Fruit fly (Drosophila melanogaster) whole organism, embryonic: ENCODE measurements around the gene Mrtf.

Source experiments
- Antp ChIP-seq: fragments of 200-800 bp; sonication (Bioruptor generic); optimal IDR thresholded peaks from 3 replicates; lab custom pipeline; 2016; ENCODE audit warnings: missing biosample characterization, missing genetic modification characterization
- BEAF-32 ChIP-seq: fragments of 200-800 bp; sonication (Bioruptor generic); optimal IDR thresholded peaks from 3 replicates; lab custom pipeline; 2017; ENCODE audit warnings: missing biosample characterization, missing genetic modification characterization, mild to moderate bottlenecking, moderate library complexity, missing genetic modification reagents
- CG10462 ChIP-seq: fragments of 200-800 bp; sonication (Bioruptor generic); optimal IDR thresholded peaks from 2 replicates; lab custom pipeline; 2016; ENCODE audit warnings: missing biosample characterization, missing genetic modification characterization
- CG10959 ChIP-seq: fragments of 200-800 bp; sonication (Bioruptor generic); IDR thresholded peaks from 2 replicates; pipeline ENCODE4 v1.3.6; 2022; ENCODE audit warnings: missing biosample characterization, missing genetic modification characterization
- CG11723 ChIP-seq: fragments of 200-800 bp; sonication (Bioruptor generic); optimal IDR thresholded peaks from 2 replicates; lab custom pipeline; 2017; ENCODE audit warnings: missing biosample characterization, mild to moderate bottlenecking, missing genetic modification characterization
- CG12391 ChIP-seq: fragments of 200-800 bp; sonication (Bioruptor generic); optimal IDR thresholded peaks from 3 replicates; lab custom pipeline; 2018; ENCODE audit warnings: missing biosample characterization, mild to moderate bottlenecking, missing genetic modification characterization, moderate library complexity
- CG12659 ChIP-seq: fragments of 200-800 bp; sonication (Bioruptor generic); optimal IDR thresholded peaks from 3 replicates; lab custom pipeline; 2017; ENCODE audit warnings: mild to moderate bottlenecking, missing biosample characterization, missing genetic modification reagents, missing genetic modification characterization
- CG13123 ChIP-seq: fragments of 200-800 bp; sonication (Bioruptor generic); optimal IDR thresholded peaks from 2 replicates; lab custom pipeline; 2016; ENCODE audit warnings: missing biosample characterization, missing genetic modification characterization
- CG1647 ChIP-seq: fragments of 200-800 bp; sonication (Bioruptor generic); optimal IDR thresholded peaks from 3 replicates; lab custom pipeline; 2016; ENCODE audit warnings: missing biosample characterization, missing genetic modification characterization
- CG17186 ChIP-seq: fragments of 200-800 bp; sonication (Bioruptor generic); optimal IDR thresholded peaks from 3 replicates; lab custom pipeline; 2017; ENCODE audit warnings: missing biosample characterization, missing genetic modification reagents, missing genetic modification characterization
- CG33557 ChIP-seq: fragments of 200-800 bp; sonication (Bioruptor generic); optimal IDR thresholded peaks from 2 replicates; lab custom pipeline; 2019; ENCODE audit warnings: missing biosample characterization, mild to moderate bottlenecking, missing genetic modification characterization, moderate library complexity
- CG3407 ChIP-seq: fragments of 200-800 bp; sonication (Bioruptor generic); optimal IDR thresholded peaks from 2 replicates; lab custom pipeline; 2018; ENCODE audit warnings: missing biosample characterization, mild to moderate bottlenecking, missing genetic modification characterization
- CG4282 ChIP-seq: fragments of 200-800 bp; sonication (Bioruptor generic); optimal IDR thresholded peaks from 2 replicates; lab custom pipeline; 2016; ENCODE audit warnings: missing biosample characterization, missing genetic modification characterization
- CG7372 ChIP-seq: fragments of 200-800 bp; sonication (Bioruptor generic); IDR thresholded peaks from 2 replicates; pipeline ENCODE4 v1.3.6; 2022; ENCODE audit warnings: missing biosample characterization, missing genetic modification characterization
- CG8290 ChIP-seq, 3 experiments: fragments of 200-800 bp; sonication (Bioruptor generic); optimal IDR thresholded peaks; 2 replicates each; lab custom pipeline; 2016 to 2019; ENCODE audit warnings: missing biosample characterization in 3 of 3, missing genetic modification characterization in 3 of 3, mild to moderate bottlenecking in 2 of 3, moderate library complexity in 1 of 3
- CG8388 ChIP-seq: fragments of 200-800 bp; sonication (Bioruptor generic); optimal IDR thresholded peaks from 2 replicates; lab custom pipeline; 2019; ENCODE audit warnings: missing biosample characterization, mild to moderate bottlenecking, missing genetic modification characterization, moderate library complexity
- CG9727 ChIP-seq: fragments of 200-800 bp; sonication (Bioruptor generic); optimal IDR thresholded peaks from 3 replicates; lab custom pipeline; 2017; ENCODE audit warnings: missing biosample characterization, mild to moderate bottlenecking, missing genetic modification characterization
- Dbx ChIP-seq: fragments of 200-800 bp; sonication (Bioruptor generic); IDR thresholded peaks from 3 replicates; pipeline ENCODE4 v1.3.6; 2022; ENCODE audit warnings: missing biosample characterization, missing genetic modification characterization
- Dip2 ChIP-seq: fragments of 200-800 bp; sonication (Bioruptor generic); IDR thresholded peaks from 2 replicates; pipeline ENCODE4 v1.3.6; 2022; ENCODE audit warnings: missing biosample characterization, missing genetic modification characterization
- Doc3 ChIP-seq: fragments of 200-800 bp; sonication (Bioruptor generic); IDR thresholded peaks from 3 replicates; pipeline ENCODE4 v1.3.6; 2022; ENCODE audit warnings: missing biosample characterization, missing genetic modification characterization; ENCODE audit not compliant: partially characterized antibody
- Gug ChIP-seq: fragments of 200-800 bp; sonication (Bioruptor generic); IDR thresholded peaks from 4 replicates; pipeline ENCODE4 v1.3.6; 2022; ENCODE audit warnings: missing biosample characterization, missing genetic modification characterization
- HLH4C ChIP-seq: fragments of 200-800 bp; sonication (Bioruptor generic); IDR thresholded peaks from 3 replicates; pipeline ENCODE4 v1.3.6; 2022; ENCODE audit warnings: missing biosample characterization, missing genetic modification characterization; ENCODE audit not compliant: partially characterized antibody
- Lim3 ChIP-seq: fragments of 200-800 bp; sonication (Bioruptor generic); IDR thresholded peaks from 2 replicates; pipeline ENCODE4 v1.3.6; 2022; ENCODE audit warnings: missing biosample characterization, missing genetic modification characterization
- Mad ChIP-seq: fragments of 200-800 bp; sonication (Bioruptor generic); optimal IDR thresholded peaks from 2 replicates; lab custom pipeline; 2016; ENCODE audit warnings: missing biosample characterization, missing genetic modification characterization
- Optix ChIP-seq: fragments of 200-800 bp; sonication (Bioruptor generic); IDR thresholded peaks from 3 replicates; pipeline ENCODE4 v1.3.6; 2022; ENCODE audit warnings: missing biosample characterization, missing genetic modification characterization
- Ravus ChIP-seq: fragments of 200-800 bp; sonication (Bioruptor generic); IDR thresholded peaks from 2 replicates; pipeline ENCODE4 v1.3.6; 2022; ENCODE audit warnings: missing biosample characterization, missing genetic modification characterization
- Sox102F ChIP-seq: fragments of 200-800 bp; sonication (Bioruptor generic); optimal IDR thresholded peaks from 2 replicates; lab custom pipeline; 2018; ENCODE audit warnings: missing biosample characterization, mild to moderate bottlenecking, missing genetic modification characterization, moderate library complexity
- ab ChIP-seq: fragments of 200-800 bp; sonication (Bioruptor generic); optimal IDR thresholded peaks from 2 replicates; lab custom pipeline; 2016; ENCODE audit warnings: missing biosample characterization, missing genetic modification characterization
- ato ChIP-seq: fragments of 200-800 bp; sonication (Bioruptor generic); IDR thresholded peaks from 2 replicates; pipeline ENCODE4 v1.3.6; 2022; ENCODE audit warnings: missing biosample characterization, missing genetic modification characterization; ENCODE audit not compliant: partially characterized antibody
- bab2 ChIP-seq: fragments of 200-800 bp; sonication (Bioruptor generic); optimal IDR thresholded peaks from 2 replicates; lab custom pipeline; 2016; ENCODE audit warnings: missing biosample characterization, missing genetic modification characterization
- bowl ChIP-seq: fragments of 200-800 bp; sonication (Bioruptor generic); IDR thresholded peaks from 2 replicates; pipeline ENCODE4 v1.3.6; 2022; ENCODE audit warnings: missing biosample characterization, missing genetic modification characterization
- bsh ChIP-seq, 2 experiments: fragments of 200-800 bp; sonication (Bioruptor generic); optimal IDR thresholded peaks; 2 replicates each; lab custom pipeline; 2017 to 2018; ENCODE audit warnings: mild to moderate bottlenecking in 2 of 2, missing biosample characterization in 2 of 2, missing genetic modification characterization in 2 of 2, moderate library complexity in 1 of 2
- cad ChIP-seq: fragments of >200 bp; optimal IDR thresholded peaks from 2 replicates; lab custom pipeline; 2017; ENCODE audit warnings: missing biosample characterization, missing genetic modification characterization
- cg ChIP-seq: fragments of 200-800 bp; sonication (Bioruptor generic); optimal IDR thresholded peaks from 3 replicates; lab custom pipeline; 2019; ENCODE audit warnings: missing biosample characterization, mild to moderate bottlenecking, missing genetic modification characterization, moderate library complexity
- corto ChIP-seq: fragments of 200-800 bp; sonication (Bioruptor generic); optimal IDR thresholded peaks from 2 replicates; lab custom pipeline; 2016; ENCODE audit warnings: missing biosample characterization, mild to moderate bottlenecking, missing genetic modification characterization, moderate library complexity
- dysf ChIP-seq: fragments of 200-800 bp; sonication (Bioruptor generic); IDR thresholded peaks from 3 replicates; pipeline ENCODE4 v1.3.6; 2022; ENCODE audit warnings: missing biosample characterization, missing genetic modification characterization
- en ChIP-seq: fragments of 200-800 bp; sonication (Bioruptor generic); optimal IDR thresholded peaks from 2 replicates; lab custom pipeline; 2016; ENCODE audit warnings: missing biosample characterization, missing genetic modification characterization
- fru ChIP-seq: fragments of >200 bp; optimal IDR thresholded peaks from 2 replicates; lab custom pipeline; 2017
- gcm2 ChIP-seq: fragments of 200-800 bp; sonication (Bioruptor generic); optimal IDR thresholded peaks from 2 replicates; lab custom pipeline; 2016; ENCODE audit warnings: missing biosample characterization, missing genetic modification characterization
- gem ChIP-seq: fragments of 200-800 bp; sonication (Bioruptor generic); optimal IDR thresholded peaks from 2 replicates; lab custom pipeline; 2019; ENCODE audit warnings: missing biosample characterization, mild to moderate bottlenecking, missing genetic modification characterization, moderate library complexity
- gsb ChIP-seq: fragments of 200-800 bp; sonication (Bioruptor generic); IDR thresholded peaks from 2 replicates; pipeline ENCODE4 v1.3.6; 2022; ENCODE audit warnings: missing biosample characterization, missing genetic modification characterization
- jing ChIP-seq: fragments of 200-800 bp; sonication (Bioruptor generic); optimal IDR thresholded peaks from 2 replicates; lab custom pipeline; 2018; ENCODE audit warnings: missing biosample characterization, mild to moderate bottlenecking, missing genetic modification characterization
- jumu ChIP-seq: fragments of 200-800 bp; sonication (Bioruptor generic); optimal IDR thresholded peaks from 3 replicates; lab custom pipeline; 2016; ENCODE audit warnings: missing biosample characterization, missing genetic modification characterization
- knrl ChIP-seq: fragments of 200-800 bp; sonication (Bioruptor generic); IDR thresholded peaks from 3 replicates; pipeline ENCODE4 v1.3.6; 2022; ENCODE audit warnings: missing biosample characterization, missing genetic modification characterization; ENCODE audit not compliant: partially characterized antibody
- luna ChIP-seq: fragments of 200-800 bp; sonication (Bioruptor generic); optimal IDR thresholded peaks from 2 replicates; lab custom pipeline; 2016; ENCODE audit warnings: missing biosample characterization, missing genetic modification characterization
- nmo ChIP-seq: fragments of 200-800 bp; sonication (Bioruptor generic); optimal IDR thresholded peaks from 2 replicates; lab custom pipeline; 2018; ENCODE audit warnings: missing biosample characterization, mild to moderate bottlenecking, missing genetic modification characterization, moderate library complexity
- pho ChIP-seq: fragments of 200-800 bp; sonication (Bioruptor generic); optimal IDR thresholded peaks from 2 replicates; lab custom pipeline; 2016; ENCODE audit warnings: missing biosample characterization, missing genetic modification characterization
- rib ChIP-seq: fragments of 200-800 bp; sonication (Bioruptor generic); IDR thresholded peaks from 2 replicates; pipeline ENCODE4 v1.3.6; 2022; ENCODE audit warnings: missing biosample characterization, missing genetic modification characterization
- tgo ChIP-seq: fragments of 200-800 bp; sonication (Bioruptor generic); IDR thresholded peaks from 3 replicates; pipeline ENCODE4 v1.3.6; 2022; ENCODE audit warnings: missing biosample characterization, missing genetic modification characterization
- tna ChIP-seq: fragments of 200-800 bp; sonication (Bioruptor generic); IDR thresholded peaks from 2 replicates; pipeline ENCODE4 v1.3.6; 2022; ENCODE audit warnings: missing biosample characterization, missing genetic modification characterization; ENCODE audit not compliant: partially characterized antibody

The Mrtf gene

dm6 chr3L:2773968-2774461 is 7.7 kb upstream of the Mrtf start, which contains the start of the genes CG12093 and Atg2 (continued):
- TF ChIP-seq CG4282 (GFP tag; lab: Kevin White, UChicago) (peak; percentile 25), gem (tag; lab: Kevin White, UChicago) (peak; percentile 97), bowl (GFP tag; lab: Robert Waterston, UW) (peak; percentile 61; the same call in 1 of the 2 replicates), cg (GFP tag; lab: Kevin White, UChicago) (no peak), gcm2 (GFP tag; lab: Kevin White, UChicago) (peak; percentile 61), rib (peak; percentile 89), ab (GFP tag; lab: Kevin White, UChicago) (peak; percentile 76), Gug (GFP tag; lab: Robert Waterston, UW) (peak; percentile 95), CG8290 (GFP tag; optimal IDR thresholded peaks at IDR 0.05; lab: Kevin White, UChicago) (peak; percentile 67), CG8290 (tag; optimal IDR thresholded peaks at IDR 0.05; lab: Kevin White, UChicago) (peak; percentile 67 to 85), fru (lab: Kevin White, UChicago) (no peak), gsb (peak; percentile 90), CG10959 (GFP tag; lab: Robert Waterston, UW) (peak; percentile 81), CG3407 (GFP tag; lab: Kevin White, UChicago) (peak; percentile 81), Antp (GFP tag; lab: Kevin White, UChicago) (peak; percentile 63), CG33557 (GFP tag; lab: Kevin White, UChicago) (peak; percentile 86), knrl (GFP tag; lab: Robert Waterston, UW) (0 out of 3 replicates have a peak, but pooled peaks have one; percentile 34), CG13123 (GFP tag; lab: Kevin White, UChicago) (peak; percentile 89), bab2 (GFP tag; lab: Kevin White, UChicago) (peak; percentile 80), tgo (GFP tag; lab: Robert Waterston, UW) (peak; percentile 95), tna (no peak), Sox102F (peak; percentile 95), Dip2 (GFP tag; lab: Robert Waterston, UW) (no peak), jumu (GFP tag; lab: Kevin White, UChicago) (peak; percentile 73), BEAF-32 (peak; percentile 48), Mad (GFP tag; lab: Kevin White, UChicago) (peak; percentile 87), CG17186 (GFP tag; lab: Kevin White, UChicago) (peak; percentile 60), luna (GFP tag; lab: Kevin White, UChicago) (peak; percentile 24), CG7372 (GFP tag; lab: Robert Waterston, UW) (peak; percentile 92), dysf (GFP tag; lab: Robert Waterston, UW) (peak; percentile 95), cad (no peak), Lim3 (GFP tag; lab: Robert Waterston, UW) (peak; percentile 86), Optix (GFP tag; lab: Robert Waterston, UW) (peak; percentile 71; the same call in 1 of the 3 replicates), Ravus (GFP tag; lab: Robert Waterston, UW) (peak; percentile 72), CG8388 (GFP tag; lab: Kevin White, UChicago) (peak; percentile 91), Doc3 (GFP tag; lab: Robert Waterston, UW) (no peak), pho (peak; percentile 86), nmo (peak; percentile 96), jing (peak; percentile 77), ato (GFP tag; lab: Robert Waterston, UW) (no peak), CG12391 (peak; percentile 96), HLH4C (no peak), corto (GFP tag; lab: Kevin White, UChicago) (no peak), CG1647 (GFP tag; lab: Kevin White, UChicago) (peak; percentile 68), CG9727 (GFP tag; lab: Kevin White, UChicago) (peak; percentile 92), CG10462 (GFP tag; lab: Kevin White, UChicago) (peak; percentile 87), Dbx (GFP tag; lab: Robert Waterston, UW) (peak; percentile 94), CG11723 (GFP tag; lab: Kevin White, UChicago) (peak; percentile 78), en (GFP tag; lab: Kevin White, UChicago) (peak; percentile 29), CG12659 (GFP tag; lab: Kevin White, UChicago) (peak; percentile 96), bsh (GFP tag; optimal IDR thresholded peaks at IDR 0.05; lab: Kevin White, UChicago) (peak; percentile 50 to 90)
